Worm (Caenorhabditis elegans): ENCODE results near the gene F28C1.1.

The F28C1.1 gene

DNA sequence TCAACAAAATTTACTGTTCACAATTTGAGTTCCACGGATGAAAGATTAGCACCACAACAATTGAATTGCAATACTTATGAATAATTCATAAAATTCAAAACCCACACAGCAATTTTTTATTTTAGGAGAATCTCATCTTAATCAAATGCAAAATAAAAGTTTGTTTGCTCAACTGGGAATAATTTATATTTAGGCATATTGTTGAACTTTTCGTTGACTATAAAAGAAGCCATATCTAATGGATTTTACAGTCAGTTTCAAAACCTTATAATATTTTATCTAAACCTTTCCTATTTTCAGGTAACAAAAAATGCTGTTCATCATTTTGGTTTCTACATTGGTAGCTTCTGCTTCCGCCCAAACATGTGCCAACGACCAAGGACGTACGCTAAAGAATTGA is 32.3 kb upstream of the F28C1.1 start, which contains the start of gene C54D10.3:
TSS of gene C54D10.3 (plus strand) at position 301 of the 400 bp plus-strand sequence.
- no peak for TF ChIP-seq let-607 (tag; optimal IDR thresholded peaks at IDR 0.05)
- TF ChIP-seq efl-1 (GFP tag; optimal IDR thresholded peaks at IDR 0.05), result no peak
- TF ChIP-seq nfyb-1 (GFP tag; IDR thresholded peaks at IDR 0.05), result no peak
- no peak for TF ChIP-seq him-1 (tag; optimal IDR thresholded peaks at IDR 0.05)
- TF ChIP-seq F23B12.7 (tag; optimal IDR thresholded peaks at IDR 0.05; ENCODE audit: insufficient read depth), result no peak
- no peak for TF ChIP-seq tbx-9 (tag; optimal IDR thresholded peaks at IDR 0.05; ENCODE audit: borderline replicate concordance)
- TF ChIP-seq F22D6.2 (tag; optimal IDR thresholded peaks at IDR 0.05), result no peak
- no peak for TF ChIP-seq snpc-1.3 (tag; optimal IDR thresholded peaks at IDR 0.05; ENCODE audit: insufficient read depth)
- TF ChIP-seq hsf-1 (GFP tag; IDR thresholded peaks at IDR 0.05), result no peak
- TF ChIP-seq B0019.2 (GFP tag; conservative IDR thresholded peaks at IDR 0.05), result no peak
- TF ChIP-seq nhr-120 (GFP tag; IDR thresholded peaks at IDR 0.05), result no peak
- no peak for TF ChIP-seq ekl-4 (GFP tag; IDR thresholded peaks at IDR 0.05)
- TF ChIP-seq madf-8 (GFP tag; conservative IDR thresholded peaks at IDR 0.05), result no peak
- TF ChIP-seq egl-18 (GFP tag; IDR thresholded peaks at IDR 0.05), result no peak
- no peak for TF ChIP-seq hrde-1 (tag; optimal IDR thresholded peaks at IDR 0.05; ENCODE audit: borderline replicate concordance)

DNA sequence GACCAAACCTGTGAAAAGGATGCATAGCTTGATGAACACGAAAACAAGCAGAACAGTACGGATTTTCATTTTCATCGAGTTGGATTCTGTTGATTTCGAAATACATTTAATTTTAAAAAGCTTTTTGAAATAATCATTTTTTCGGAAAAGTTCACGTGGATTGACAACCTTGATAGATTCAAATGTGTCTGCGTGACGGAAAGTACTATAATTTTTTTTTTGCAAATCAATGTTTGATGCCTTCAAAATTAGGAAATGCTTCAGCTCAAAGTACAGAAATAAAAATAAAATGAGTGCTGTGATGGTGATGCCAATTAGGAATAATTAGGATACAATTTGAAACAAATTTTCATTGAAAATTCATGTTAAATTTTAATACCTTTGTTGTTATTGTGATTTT is 29.8 kb upstream of the F28C1.1 start, which contains the start of gene C54D10.4:
TSS of gene C54D10.4 (minus strand) at position 101 of the 400 bp plus-strand sequence.
- TF ChIP-seq ets-4 (GFP tag; optimal IDR thresholded peaks at IDR 0.05), result no peak
- TF ChIP-seq F23B12.7 (tag; optimal IDR thresholded peaks at IDR 0.05; ENCODE audit: insufficient read depth), result no peak
- TF ChIP-seq C06A6.2 (GFP tag; conservative IDR thresholded peaks at IDR 0.05), result no peak
- no peak for TF ChIP-seq F57A8.1 (GFP tag; optimal IDR thresholded peaks at IDR 0.05)
- no peak for TF ChIP-seq egrh-3 (GFP tag; IDR thresholded peaks at IDR 0.05)
- TF ChIP-seq attf-6 (GFP tag; IDR thresholded peaks at IDR 0.05), result no peak
- no peak for TF ChIP-seq ztf-25 (GFP tag; IDR thresholded peaks at IDR 0.05)
- no peak for TF ChIP-seq athp-1 (tag; optimal IDR thresholded peaks at IDR 0.05)
- TF ChIP-seq akir-1 (GFP tag; optimal IDR thresholded peaks at IDR 0.05), result no peak
- no peak for TF ChIP-seq tlf-1 (GFP tag; optimal IDR thresholded peaks at IDR 0.05)
- no peak for TF ChIP-seq aptf-2 (GFP tag; conservative IDR thresholded peaks at IDR 0.05)
- TF ChIP-seq K11D2.4 (GFP tag; IDR thresholded peaks at IDR 0.05), result no peak
- no peak for TF ChIP-seq ztf-6 (GFP tag; IDR thresholded peaks at IDR 0.05)
- no peak for TF ChIP-seq T26A5.8 (tag; optimal IDR thresholded peaks at IDR 0.05)
- TF ChIP-seq lin-35 (GFP tag; optimal IDR thresholded peaks at IDR 0.05), result no peak
- TF ChIP-seq attf-3 (GFP tag; conservative IDR thresholded peaks at IDR 0.05), result no peak

DNA sequence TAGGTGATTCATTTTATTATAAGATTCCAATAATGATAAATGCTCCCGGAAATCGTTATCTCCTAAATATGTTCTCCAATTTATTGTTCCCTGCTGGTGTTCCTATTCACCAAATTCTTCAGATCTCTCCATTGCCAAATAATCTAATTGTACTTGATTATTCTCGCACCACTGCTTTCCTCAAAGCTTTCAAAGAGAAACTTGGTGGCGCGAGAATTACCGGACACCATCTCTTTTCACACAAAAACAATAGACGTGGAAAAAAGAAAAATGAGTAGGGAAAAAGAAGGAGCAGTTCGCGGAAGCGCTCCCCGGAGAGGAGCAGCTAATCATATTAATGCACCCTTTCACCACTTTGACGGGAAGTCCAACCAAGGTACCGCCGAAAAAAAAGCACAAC is 29.2 kb upstream of the F28C1.1 start:
- TF ChIP-seq lsy-27 (tag; optimal IDR thresholded peaks at IDR 0.05; ENCODE audit: borderline replicate concordance, insufficient read depth) (no peak), ceh-27 (GFP tag; optimal IDR thresholded peaks at IDR 0.05) (no peak), F55B11.4 (tag; optimal IDR thresholded peaks at IDR 0.05; ENCODE audit: borderline replicate concordance, insufficient read depth) (no peak), hlh-12 (tag; optimal IDR thresholded peaks at IDR 0.05) (no peak), ztf-25 (GFP tag; IDR thresholded peaks at IDR 0.05) (no peak), efl-1 (GFP tag; optimal IDR thresholded peaks at IDR 0.05) (no peak), zim-3 (tag; optimal IDR thresholded peaks at IDR 0.05) (no peak), attf-5 (GFP tag; optimal IDR thresholded peaks at IDR 0.05) (no peak), hmg-20 (GFP tag; IDR thresholded peaks at IDR 0.05) (no peak), Y56A3A.18 (GFP tag; IDR thresholded peaks at IDR 0.05) (no peak), cebp-2 (GFP tag; IDR thresholded peaks at IDR 0.05) (no peak)
